Worm (Caenorhabditis elegans): ENCODE data around the gene nekl-4.

Gene nekl-4

ce11 chrIII:5498973-5499372 lies 18.4 kb downstream of the nekl-4 start, which contains the start of gene R02F2.9:
Gene R02F2.9 (plus strand): TSS chrIII:5499190.
- TF ChIP-seq unc-62 (GFP tag; optimal IDR thresholded peaks at IDR 0.05), result no peak

ce11 chrIII:5495168-5495567 lies 22.2 kb downstream of the nekl-4 start, which contains the start of gene R02F2.8:
Gene R02F2.8 (minus strand): TSS chrIII:5495268.
- no peak for TF ChIP-seq unc-62 (GFP tag; optimal IDR thresholded peaks at IDR 0.05)

DNA sequence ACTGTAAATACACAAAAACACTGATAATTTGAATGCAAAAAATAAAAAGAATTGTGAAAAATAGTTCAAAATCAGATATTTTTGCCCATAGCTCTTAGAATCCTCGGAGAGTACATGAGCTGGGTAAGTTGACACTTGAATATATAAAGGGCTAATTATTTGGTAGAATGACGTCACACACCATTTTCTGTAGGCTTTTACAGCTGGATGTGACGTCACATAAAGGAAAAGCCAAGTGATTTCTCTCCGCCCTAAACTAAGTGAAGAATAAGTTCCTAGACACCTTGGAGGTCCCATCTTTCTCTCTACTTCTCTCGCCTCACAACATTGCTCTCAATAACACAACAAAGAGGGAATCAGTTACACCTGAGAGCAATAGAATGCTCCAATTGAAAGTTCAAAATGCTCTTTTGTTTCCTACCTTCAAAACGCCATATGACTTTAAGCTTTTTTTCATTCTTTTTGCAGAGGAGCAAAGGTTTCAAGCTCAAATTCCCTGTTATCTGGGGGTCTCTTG lies 30.2 kb downstream of the nekl-4 start, which contains the start of gene osg-1:
TSS of gene osg-1 (plus strand) at position 467 of the 517 bp plus-strand sequence.
- TF ChIP-seq unc-62 (GFP tag; optimal IDR thresholded peaks at IDR 0.05), result no peak

DNA sequence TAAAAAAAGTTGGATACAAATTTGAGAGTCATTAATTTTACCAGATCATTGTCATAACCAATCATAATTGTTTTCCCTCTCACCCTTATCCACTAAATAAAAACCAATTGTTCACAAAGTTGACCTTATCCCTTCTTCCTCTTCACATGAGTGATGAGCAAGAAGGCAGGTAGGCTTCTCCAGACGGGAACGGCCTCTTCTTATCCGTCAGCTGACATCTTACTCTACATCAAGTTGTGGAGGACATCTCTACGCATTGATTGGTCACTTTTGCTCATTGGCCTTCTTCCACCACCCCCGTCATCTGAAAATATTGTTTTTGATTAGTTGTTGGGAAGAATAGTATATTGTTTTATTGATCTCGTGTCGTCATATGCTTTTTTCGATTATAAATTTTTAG lies 31.0 kb downstream of the nekl-4 start:
- TF ChIP-seq unc-62 (GFP tag; optimal IDR thresholded peaks at IDR 0.05), result no peak

DNA sequence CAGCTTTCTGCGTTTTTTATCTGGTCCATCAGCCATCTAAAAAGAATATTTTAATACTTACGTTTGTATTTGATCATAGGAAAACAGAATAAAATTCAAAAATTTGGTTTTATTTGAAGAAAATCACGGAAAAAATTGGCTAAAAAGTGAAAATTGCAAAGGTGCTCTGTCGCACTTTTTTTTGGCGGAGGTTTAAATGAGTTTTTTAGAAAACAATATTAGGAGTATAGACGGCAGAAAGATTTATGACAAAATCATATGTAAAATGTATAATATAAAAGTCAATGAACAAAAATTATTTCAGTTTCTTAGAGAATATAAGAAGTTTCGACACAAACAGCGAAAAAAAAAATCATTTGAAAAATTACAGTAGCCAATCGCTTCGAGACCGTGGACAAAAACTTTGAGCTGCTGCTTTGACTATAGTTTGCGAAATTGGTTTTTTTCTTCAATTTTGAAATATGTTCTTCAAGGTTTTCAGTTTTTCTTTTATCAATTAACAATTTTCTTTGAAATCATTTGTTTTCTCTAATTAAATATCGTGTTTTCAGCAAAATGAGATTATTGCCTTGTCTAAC lies 33.5 kb downstream of the nekl-4 start, which contains the start of the genes R02F2.7 and R02F2.4:
TSS of gene R02F2.7 (minus strand) at position 36 of the 578 bp plus-strand sequence.
TSS of gene R02F2.4 (plus strand) at position 552 of the 578 bp plus-strand sequence.
- TF ChIP-seq unc-62 (GFP tag; optimal IDR thresholded peaks at IDR 0.05), result no peak

ce11 chrIII:5479493-5480167 lies 37.7 kb downstream of the nekl-4 start:
- TF ChIP-seq unc-62 (GFP tag; optimal IDR thresholded peaks at IDR 0.05), result no peak

DNA sequence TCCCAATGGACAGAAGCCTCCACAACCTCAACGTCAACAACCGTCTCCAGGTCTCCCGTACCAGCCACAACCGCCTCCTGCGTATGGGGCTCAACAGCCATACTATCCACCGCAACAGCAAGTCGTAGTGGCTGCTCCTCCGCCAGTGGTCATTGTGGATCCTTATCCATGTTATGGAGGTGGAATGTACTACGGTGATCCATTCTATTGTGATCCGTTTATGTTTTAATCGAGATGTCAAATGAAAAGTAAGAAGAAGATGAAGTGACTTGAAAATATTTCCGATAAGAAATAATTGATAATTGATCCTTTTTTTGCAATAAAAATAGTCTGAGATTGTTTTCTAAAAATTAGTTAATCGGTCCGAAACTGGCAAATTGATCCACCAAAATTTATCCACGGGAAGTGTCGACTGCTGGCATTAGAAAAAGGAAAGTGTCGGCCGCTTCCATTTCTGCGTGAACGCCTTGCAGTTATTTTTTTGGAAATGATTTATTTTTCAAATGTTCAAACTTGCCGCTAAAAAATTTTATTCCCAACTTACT lies 38.4 kb downstream of the nekl-4 start, which contains the start of the genes R02F2.6 and R02F2.5:
TSS of gene R02F2.6 (minus strand) at position 101 of the 545 bp plus-strand sequence.
TSS of gene R02F2.5 (plus strand) at position 495 of the 545 bp plus-strand sequence.
- TF ChIP-seq unc-62 (GFP tag; optimal IDR thresholded peaks at IDR 0.05), result no peak

DNA sequence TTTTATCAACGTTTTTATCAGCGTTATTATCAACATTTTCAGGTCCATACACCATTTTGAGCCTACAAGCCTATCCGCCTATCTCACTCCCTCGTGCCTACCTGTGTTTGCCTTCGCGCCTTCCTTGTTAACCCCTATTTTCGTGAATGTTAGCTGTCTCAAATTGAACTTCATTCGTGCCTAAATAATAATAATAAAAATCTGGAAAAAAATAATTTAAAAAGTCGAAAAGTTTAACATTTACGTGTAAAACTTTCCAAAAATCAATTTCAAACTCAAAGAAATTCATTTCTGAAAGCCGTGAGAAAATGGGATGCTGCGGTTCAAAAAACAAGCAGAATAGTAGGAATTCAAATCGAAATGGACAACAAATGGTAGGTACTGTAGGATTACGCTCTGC lies 39.3 kb downstream of the nekl-4 start, which contains the start of gene R02F2.10:
TSS of gene R02F2.10 (plus strand) at position 301 of the 400 bp plus-strand sequence.
- no peak for TF ChIP-seq unc-62 (GFP tag; optimal IDR thresholded peaks at IDR 0.05)

DNA sequence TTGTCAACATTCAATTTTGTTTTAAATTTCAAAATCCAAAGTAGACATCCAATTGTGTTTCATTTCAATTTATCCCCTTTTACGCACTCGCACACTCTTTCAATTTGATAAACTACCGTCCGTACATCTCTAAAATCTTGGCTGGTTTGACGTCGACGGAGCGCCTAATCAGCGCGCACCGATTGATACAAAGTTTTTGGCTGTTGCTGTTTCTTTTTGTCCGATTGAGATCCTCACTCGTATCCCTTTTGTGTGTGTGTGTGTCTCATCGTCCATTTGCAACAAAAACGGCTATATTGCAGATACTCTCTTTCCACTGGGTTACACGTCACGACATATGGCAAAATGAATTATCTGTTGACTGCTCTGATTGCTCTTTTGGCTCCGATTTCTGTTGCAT lies 43.1 kb downstream of the nekl-4 start, which contains the start of gene lon-1:
TSS of gene lon-1 (plus strand) at position 301 of the 400 bp plus-strand sequence.
- TF ChIP-seq unc-62 (GFP tag; optimal IDR thresholded peaks at IDR 0.05), result no peak

ce11 chrIII:5472693-5473092 lies 44.6 kb downstream of the nekl-4 start:
- TF ChIP-seq unc-62 (GFP tag; optimal IDR thresholded peaks at IDR 0.05), result no peak

DNA sequence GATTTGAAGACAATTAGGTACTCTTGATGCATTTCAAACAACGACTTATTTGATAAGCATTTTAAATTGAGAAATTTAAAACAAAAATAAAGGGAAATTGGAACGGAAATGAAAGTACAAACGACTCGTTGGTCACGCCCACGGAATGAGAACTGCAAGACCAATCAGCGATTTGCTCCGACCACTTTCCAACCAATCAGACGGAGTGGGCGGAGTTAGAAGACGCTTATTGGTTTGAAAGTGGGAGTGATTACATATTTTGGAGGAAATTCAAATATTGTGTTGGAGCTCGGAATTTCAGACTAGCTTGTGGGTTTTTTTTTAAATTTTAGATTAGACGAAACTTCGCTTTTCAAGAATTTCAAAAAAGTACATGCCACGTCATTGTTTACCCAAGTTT lies 48.2 kb downstream of the nekl-4 start:
- no peak for TF ChIP-seq unc-62 (GFP tag; optimal IDR thresholded peaks at IDR 0.05)

DNA sequence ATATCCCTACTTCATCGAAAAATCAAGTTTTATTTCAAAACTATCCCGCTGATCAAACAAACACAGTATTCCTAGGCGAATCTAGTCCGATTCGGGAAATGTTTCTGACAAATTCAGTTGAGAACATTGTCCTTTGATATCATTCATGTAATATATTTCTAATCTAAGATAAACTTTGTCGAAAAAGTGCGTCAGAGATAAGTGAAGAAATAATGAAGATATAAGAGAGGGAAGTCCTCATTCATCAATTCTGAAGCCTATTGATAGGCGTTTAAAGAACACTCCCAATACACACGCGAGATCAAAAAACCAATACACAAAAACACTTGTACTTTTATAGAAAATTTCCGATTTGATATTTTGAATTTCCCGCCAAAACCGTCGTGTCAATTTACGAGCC lies 52.5 kb downstream of the nekl-4 start:
- no peak for TF ChIP-seq unc-62 (GFP tag; optimal IDR thresholded peaks at IDR 0.05)

DNA sequence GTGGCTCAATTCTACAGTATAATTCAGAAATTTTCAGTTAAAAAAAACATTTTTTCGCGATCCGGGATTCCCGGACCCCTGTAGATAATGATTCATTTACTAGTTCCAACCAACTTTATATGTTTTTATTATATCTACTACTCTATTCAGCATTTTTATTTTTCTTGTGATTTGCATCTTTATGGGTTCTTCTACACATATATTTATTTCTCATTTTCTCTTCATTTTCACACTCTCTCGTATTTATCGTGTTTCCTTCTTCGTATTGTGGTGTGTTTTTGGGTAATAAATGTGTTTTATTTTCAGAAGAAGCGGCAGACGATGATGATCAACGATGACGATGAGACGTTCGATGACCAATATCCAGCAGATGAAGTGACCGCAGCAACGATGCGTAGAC lies 53.2 kb downstream of the nekl-4 start, which contains the start of gene F48E8.2:
TSS of gene F48E8.2 (plus strand) at position 301 of the 400 bp plus-strand sequence.
- TF ChIP-seq unc-62 (GFP tag; optimal IDR thresholded peaks at IDR 0.05), result no peak

Measured in whole organism, dauer.